Worm (Caenorhabditis elegans) whole organism, L4/young adult: ENCODE data around the gene taap-1.

Experiments
- W03F9.2 ChIP-seq: fragments of 150-350 bp; optimal IDR thresholded peaks from 2 replicates; lab custom pipeline; 2014; ENCODE audit warnings: missing biosample characterization, missing genetic modification characterization
- dao-5 ChIP-seq: sonication (generic microtip); optimal IDR thresholded peaks from 2 replicates; lab custom pipeline; 2016; ENCODE audit warnings: missing genotype, missing genetic modification characterization, moderate library complexity, missing compliant biosample characterization
- him-1 ChIP-seq: sonication (generic microtip); optimal IDR thresholded peaks from 2 replicates; lab custom pipeline; 2016; ENCODE audit warnings: missing genotype, missing genetic modification reagents, missing genetic modification characterization, missing compliant biosample characterization

DNA sequence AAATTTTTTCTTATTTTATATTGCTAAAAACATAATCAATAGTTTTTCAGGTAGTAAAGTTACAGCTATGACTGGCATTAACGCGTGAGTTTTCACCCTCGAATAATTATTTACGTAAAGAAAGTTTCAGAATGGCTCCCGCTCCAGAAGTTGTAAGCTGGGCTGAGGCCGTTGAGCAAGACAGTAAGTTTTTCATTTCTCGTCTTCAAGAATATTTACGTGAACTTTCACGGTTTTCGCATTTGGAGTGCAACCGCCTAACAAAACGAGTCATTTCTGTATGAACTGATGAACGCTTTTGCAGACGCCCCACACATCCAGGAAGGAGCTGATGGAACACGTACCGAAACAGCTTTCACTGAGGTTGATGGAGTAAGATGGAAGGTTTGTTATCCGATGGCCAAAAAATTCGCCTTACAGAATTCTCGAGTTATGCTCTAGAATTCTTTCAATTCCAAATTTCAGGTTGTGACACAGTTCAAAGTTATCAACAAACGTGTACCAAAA is 40.9 kb downstream of the taap-1 start, which contains the start of gene eif-3.G:
- TF ChIP-seq him-1 (tag; lab: Kevin White, UChicago) = no peak
- TF ChIP-seq dao-5 (tag; lab: Kevin White, UChicago) = no peak
- no peak for TF ChIP-seq W03F9.2 (tag; lab: Kevin White, UChicago)
